Fruit fly (Drosophila melanogaster) whole organism, embryonic: ENCODE data around the gene Ufd1.

Experiments used
- BtbVII ChIP-seq: fragments of 200-800 bp; sonication (Bioruptor generic); optimal IDR thresholded peaks from 3 replicates; lab custom pipeline; 2017; ENCODE audit warnings: missing biosample characterization, mild to moderate bottlenecking, missing genetic modification characterization
- CG11723 ChIP-seq: fragments of 200-800 bp; sonication (Bioruptor generic); optimal IDR thresholded peaks from 2 replicates; lab custom pipeline; 2017; ENCODE audit warnings: missing biosample characterization, mild to moderate bottlenecking, missing genetic modification characterization
- CG12104 ChIP-seq: fragments of 200-800 bp; sonication (Bioruptor generic); optimal IDR thresholded peaks from 3 replicates; lab custom pipeline; 2016; ENCODE audit warnings: missing biosample characterization, missing genetic modification characterization
- CG1233 ChIP-seq: fragments of 200-800 bp; sonication (Bioruptor generic); optimal IDR thresholded peaks from 4 replicates; lab custom pipeline; 2018; ENCODE audit warnings: missing biosample characterization, mild to moderate bottlenecking, missing genetic modification characterization
- CG14441 ChIP-seq: fragments of 200-800 bp; sonication (Bioruptor generic); IDR thresholded peaks from 2 replicates; pipeline ENCODE4 v1.3.6; 2022; ENCODE audit warnings: missing biosample characterization, missing genetic modification characterization
- CG15514 ChIP-seq: fragments of 200-800 bp; sonication (Bioruptor generic); optimal IDR thresholded peaks from 3 replicates; lab custom pipeline; 2017; ENCODE audit warnings: missing biosample characterization, missing genetic modification characterization, mild to moderate bottlenecking, moderate library complexity, missing genetic modification reagents
- CG15601 ChIP-seq: fragments of 200-800 bp; sonication (Bioruptor generic); optimal IDR thresholded peaks from 3 replicates; lab custom pipeline; 2019; ENCODE audit warnings: missing biosample characterization, mild to moderate bottlenecking, missing genetic modification characterization, moderate library complexity
- CG1603 ChIP-seq: fragments of 200-800 bp; sonication (Bioruptor generic); optimal IDR thresholded peaks from 2 replicates; lab custom pipeline; 2019; ENCODE audit warnings: missing biosample characterization, mild to moderate bottlenecking, missing genetic modification characterization, moderate library complexity
- CG17385 ChIP-seq: fragments of 200-800 bp; sonication (Bioruptor generic); optimal IDR thresholded peaks from 3 replicates; lab custom pipeline; 2018; ENCODE audit warnings: missing biosample characterization, mild to moderate bottlenecking, missing genetic modification characterization
- CG18619 ChIP-seq: fragments of 200-800 bp; sonication (Bioruptor generic); optimal IDR thresholded peaks from 3 replicates; lab custom pipeline; 2017; ENCODE audit warnings: missing biosample characterization, mild to moderate bottlenecking, missing genetic modification characterization
- CG34422 ChIP-seq: fragments of 200-800 bp; sonication (Bioruptor generic); IDR thresholded peaks from 3 replicates; pipeline ENCODE4 v1.3.6; 2022; ENCODE audit warnings: missing biosample characterization, missing genetic modification characterization
- CG4617 ChIP-seq: fragments of 200-800 bp; sonication (Bioruptor generic); optimal IDR thresholded peaks from 3 replicates; lab custom pipeline; 2016; ENCODE audit warnings: missing biosample characterization, missing genetic modification characterization, borderline replicate concordance
- CG7357 ChIP-seq: fragments of 200-800 bp; sonication (Bioruptor generic); IDR thresholded peaks from 3 replicates; pipeline ENCODE4 v1.3.6; 2022; ENCODE audit warnings: missing biosample characterization, missing genetic modification characterization
- CG7963 ChIP-seq: fragments of 200-800 bp; sonication (Bioruptor generic); IDR thresholded peaks from 3 replicates; pipeline ENCODE4 v1.3.6; 2022; ENCODE audit warnings: missing biosample characterization, missing genetic modification characterization; ENCODE audit not compliant: partially characterized antibody
- CG8281 ChIP-seq: fragments of 200-800 bp; sonication (Bioruptor generic); optimal IDR thresholded peaks from 2 replicates; lab custom pipeline; 2018; ENCODE audit warnings: missing biosample characterization, mild to moderate bottlenecking, missing genetic modification characterization, moderate library complexity
- CG9817 ChIP-seq: fragments of 200-800 bp; sonication (Bioruptor generic); optimal IDR thresholded peaks from 2 replicates; lab custom pipeline; 2018; ENCODE audit warnings: missing biosample characterization, mild to moderate bottlenecking, missing genetic modification characterization, moderate library complexity
- Dad ChIP-seq: fragments of 200-800 bp; sonication (Bioruptor generic); optimal IDR thresholded peaks from 3 replicates; lab custom pipeline; 2016; ENCODE audit warnings: missing biosample characterization, missing genetic modification characterization
- Dip2 ChIP-seq: fragments of 200-800 bp; sonication (Bioruptor generic); IDR thresholded peaks from 2 replicates; pipeline ENCODE4 v1.3.6; 2022; ENCODE audit warnings: missing biosample characterization, missing genetic modification characterization
- Ets65A ChIP-seq: fragments of 200-800 bp; sonication (Bioruptor generic); peaks from one replicate; lab custom pipeline; 2016; ENCODE audit warnings: missing biosample characterization, missing genetic modification characterization
- Fer3 ChIP-seq: fragments of 200-800 bp; sonication (Bioruptor generic); optimal IDR thresholded peaks from 2 replicates; lab custom pipeline; 2018; ENCODE audit warnings: missing biosample characterization, mild to moderate bottlenecking, missing genetic modification characterization, moderate library complexity
- Hmr ChIP-seq: fragments of 200-800 bp; sonication (Bioruptor generic); optimal IDR thresholded peaks from 3 replicates; lab custom pipeline; 2017; ENCODE audit warnings: mild to moderate bottlenecking, missing biosample characterization, missing genetic modification reagents, missing genetic modification characterization
- Med ChIP-seq: fragments of 200-800 bp; sonication (Bioruptor generic); peaks from one replicate; lab custom pipeline; 2016; ENCODE audit warnings: missing biosample characterization, missing genetic modification characterization, mild to moderate bottlenecking, inconsistent platforms, moderate library complexity
- NC2α ChIP-seq: fragments of 200-800 bp; sonication (Bioruptor generic); optimal IDR thresholded peaks from 2 replicates; lab custom pipeline; 2016; ENCODE audit warnings: missing biosample characterization, missing genetic modification characterization
- Rx ChIP-seq: fragments of 200-800 bp; sonication (Bioruptor generic); IDR thresholded peaks from 2 replicates; pipeline ENCODE4 v1.3.6; 2022; ENCODE audit warnings: missing biosample characterization, missing genetic modification characterization
- ac ChIP-seq: fragments of 200-800 bp; sonication (Bioruptor generic); optimal IDR thresholded peaks from 3 replicates; lab custom pipeline; 2017; ENCODE audit warnings: missing biosample characterization, mild to moderate bottlenecking, missing genetic modification characterization
- chif ChIP-seq, 2 experiments: fragments of 200-800 bp; sonication (Bioruptor generic); optimal IDR thresholded peaks; 3 replicates each; lab custom pipeline; 2016; ENCODE audit warnings: missing biosample characterization in 2 of 2, missing genetic modification characterization in 2 of 2
- corto ChIP-seq: fragments of 200-800 bp; sonication (Bioruptor generic); optimal IDR thresholded peaks from 2 replicates; lab custom pipeline; 2016; ENCODE audit warnings: missing biosample characterization, mild to moderate bottlenecking, missing genetic modification characterization, moderate library complexity
- crc ChIP-seq: fragments of 200-800 bp; sonication (Bioruptor generic); optimal IDR thresholded peaks from 2 replicates; lab custom pipeline; 2016; ENCODE audit warnings: missing biosample characterization, missing genetic modification characterization
- dan ChIP-seq: fragments of 200-800 bp; sonication (Bioruptor generic); IDR thresholded peaks from 2 replicates; pipeline ENCODE4 v1.3.6; 2022; ENCODE audit warnings: missing biosample characterization, missing genetic modification characterization
- disco-r ChIP-seq: fragments of 200-800 bp; sonication (Bioruptor generic); optimal IDR thresholded peaks from 2 replicates; lab custom pipeline; 2016; ENCODE audit warnings: missing biosample characterization, missing genetic modification characterization
- ewg ChIP-seq: fragments of 200-800 bp; sonication (Bioruptor generic); optimal IDR thresholded peaks from 3 replicates; lab custom pipeline; 2017; ENCODE audit warnings: mild to moderate bottlenecking, missing biosample characterization, missing genetic modification reagents, missing genetic modification characterization
- exex ChIP-seq: fragments of 200-800 bp; sonication (Bioruptor generic); optimal IDR thresholded peaks from 4 replicates; lab custom pipeline; 2018; ENCODE audit warnings: missing biosample characterization, mild to moderate bottlenecking, missing genetic modification characterization, moderate library complexity
- grn ChIP-seq: fragments of 200-800 bp; sonication (Bioruptor generic); optimal IDR thresholded peaks from 3 replicates; lab custom pipeline; 2017; ENCODE audit warnings: missing biosample characterization, missing genetic modification characterization
- gsb ChIP-seq: fragments of 200-800 bp; sonication (Bioruptor generic); IDR thresholded peaks from 2 replicates; pipeline ENCODE4 v1.3.6; 2022; ENCODE audit warnings: missing biosample characterization, missing genetic modification characterization
- gt ChIP-seq: fragments of 200-800 bp; sonication (Bioruptor generic); IDR thresholded peaks from 2 replicates; pipeline ENCODE4 v1.3.6; 2022; ENCODE audit warnings: missing biosample characterization, missing genetic modification characterization
- jumu ChIP-seq: fragments of 200-800 bp; sonication (Bioruptor generic); optimal IDR thresholded peaks from 3 replicates; lab custom pipeline; 2016; ENCODE audit warnings: missing biosample characterization, missing genetic modification characterization
- knrl ChIP-seq: fragments of 200-800 bp; sonication (Bioruptor generic); IDR thresholded peaks from 3 replicates; pipeline ENCODE4 v1.3.6; 2022; ENCODE audit warnings: missing biosample characterization, missing genetic modification characterization; ENCODE audit not compliant: partially characterized antibody
- nau ChIP-seq: fragments of 200-800 bp; sonication (Bioruptor generic); optimal IDR thresholded peaks from 3 replicates; lab custom pipeline; 2017; ENCODE audit warnings: missing biosample characterization, mild to moderate bottlenecking, missing genetic modification characterization, missing genetic modification reagents
- nerfin-2 ChIP-seq: fragments of 200-800 bp; sonication (Bioruptor generic); IDR thresholded peaks from 2 replicates; pipeline ENCODE4 v1.3.6; 2022; ENCODE audit warnings: missing biosample characterization, missing genetic modification characterization; ENCODE audit not compliant: partially characterized antibody
- org-1 ChIP-seq: fragments of 200-800 bp; sonication (Bioruptor generic); optimal IDR thresholded peaks from 2 replicates; lab custom pipeline; 2017; ENCODE audit warnings: missing biosample characterization, missing genetic modification characterization
- pan ChIP-seq, 4 experiments: fragments of >200 bp in 3 of 4; fragments of 200-800 bp in 1 of 4; sonication (Bioruptor generic) in 1 of 4; optimal IDR thresholded peaks in 3 of 4; IDR thresholded peaks in 1 of 4; 2 replicates each; pipeline versions ENCODE4 v1.3.6 to Lab custom; 2017 to 2022; ENCODE audit warnings: missing biosample characterization in 2 of 4, missing genetic modification characterization in 2 of 4, mixed read lengths in 1 of 4
- pita ChIP-seq: fragments of 200-800 bp; sonication (Bioruptor generic); optimal IDR thresholded peaks from 2 replicates; lab custom pipeline; 2017; ENCODE audit warnings: missing biosample characterization, mild to moderate bottlenecking, missing genetic modification characterization
- rib ChIP-seq: fragments of 200-800 bp; sonication (Bioruptor generic); IDR thresholded peaks from 2 replicates; pipeline ENCODE4 v1.3.6; 2022; ENCODE audit warnings: missing biosample characterization, missing genetic modification characterization
- sc ChIP-seq, 3 experiments: fragments of >200 bp in 2 of 3; fragments of 200-800 bp in 1 of 3; sonication (Bioruptor generic) in 1 of 3; optimal IDR thresholded peaks; 2 replicates in 2 of 3; 3 replicates in 1 of 3; lab custom pipeline; 2017; ENCODE audit warnings: mild to moderate bottlenecking in 1 of 3, missing biosample characterization in 1 of 3, missing genetic modification characterization in 1 of 3, missing genetic modification reagents in 1 of 3
- scrt ChIP-seq: fragments of 200-800 bp; sonication (Bioruptor generic); optimal IDR thresholded peaks from 2 replicates; lab custom pipeline; 2018; ENCODE audit warnings: missing biosample characterization, mild to moderate bottlenecking, missing genetic modification characterization, moderate library complexity
- sens-2 ChIP-seq: fragments of 200-800 bp; sonication (Bioruptor generic); IDR thresholded peaks from 2 replicates; pipeline ENCODE4 v1.3.6; 2022; ENCODE audit warnings: missing biosample characterization, missing genetic modification characterization
- sr ChIP-seq: fragments of 200-800 bp; sonication (Bioruptor generic); IDR thresholded peaks from 3 replicates; pipeline ENCODE4 v1.3.6; 2022; ENCODE audit warnings: missing biosample characterization, missing genetic modification characterization
- unpg ChIP-seq: fragments of 200-800 bp; sonication (Bioruptor generic); optimal IDR thresholded peaks from 3 replicates; lab custom pipeline; 2018; ENCODE audit warnings: missing biosample characterization, mild to moderate bottlenecking, missing genetic modification characterization, moderate library complexity

The Ufd1 gene

dm6 chr3L:11091943-11092609 lies 30.9 kb downstream of the Ufd1 start (continued):
- peak; percentile 92 for TF ChIP-seq Med (GFP tag; lab: Kevin White, UChicago)
- TF ChIP-seq CG18619 (GFP tag; lab: Kevin White, UChicago), result peak; percentile 22
- TF ChIP-seq disco-r (GFP tag; lab: Kevin White, UChicago), result peak; percentile 18
- peak; percentile 96 for TF ChIP-seq sr
- peak; percentile 58 for TF ChIP-seq Dad (GFP tag; lab: Kevin White, UChicago)
- peak; percentile 55 for TF ChIP-seq CG17385 (GFP tag; lab: Kevin White, UChicago)
- TF ChIP-seq jumu (GFP tag; lab: Kevin White, UChicago), result peak; percentile 78
- no peak for TF ChIP-seq rib
- no peak for TF ChIP-seq NC2α
- no peak for TF ChIP-seq org-1 (GFP tag; lab: Kevin White, UChicago)
- no peak for TF ChIP-seq gsb
- peak; percentile 12 for TF ChIP-seq CG1233 (GFP tag; lab: Kevin White, UChicago)
- peak; percentile 47 for TF ChIP-seq corto
- TF ChIP-seq ac (GFP tag; lab: Kevin White, UChicago), result no peak
- TF ChIP-seq Rx, result 0 out of 2 replicates have a peak, but pooled peaks have one; percentile 26
- TF ChIP-seq Ets65A (GFP tag; lab: Kevin White, UChicago), result peak; percentile 68
- TF ChIP-seq grn, result no peak
- peak; percentile 19 for TF ChIP-seq CG15601 (tag; lab: Kevin White, UChicago)
- TF ChIP-seq CG9817, result peak; percentile 10
- no peak for TF ChIP-seq nerfin-2 (GFP tag; lab: Robert Waterston, UW)
- no peak for TF ChIP-seq CG7357 (GFP tag; lab: Robert Waterston, UW)
- no peak for TF ChIP-seq Dip2
- TF ChIP-seq gt, result no peak
- TF ChIP-seq CG4617 (GFP tag; lab: Kevin White, UChicago), result peak; percentile 94
- TF ChIP-seq sens-2 (GFP tag; lab: Robert Waterston, UW), result no peak
- TF ChIP-seq CG12104, result no peak
- peak; percentile 47 for TF ChIP-seq nau
- no peak for TF ChIP-seq pan (optimal IDR thresholded peaks at IDR 0.05; lab: Kevin White, UChicago)
- peak in 1 of 2 experiments; percentile 64 for TF ChIP-seq pan (GFP tag; optimal IDR thresholded peaks at IDR 0.05 in 1 of 2, IDR thresholded peaks at IDR 0.05 in 1 of 2)
- no peak for TF ChIP-seq pita (GFP tag; lab: Kevin White, UChicago)
- TF ChIP-seq chif (GFP tag; optimal IDR thresholded peaks at IDR 0.05; lab: Kevin White, UChicago), result peak; percentile 13 to 47
- peak; percentile 2 for TF ChIP-seq CG11723 (GFP tag; lab: Kevin White, UChicago)
- TF ChIP-seq BtbVII (GFP tag; lab: Kevin White, UChicago), result no peak
- TF ChIP-seq unpg, result peak; percentile 35
- peak; percentile 58; the same call in 2 of the 3 replicates for TF ChIP-seq CG34422 (GFP tag; lab: Robert Waterston, UW)
- TF ChIP-seq CG14441 (GFP tag; lab: Robert Waterston, UW), result peak; percentile 7; the same call in 1 of the 2 replicates
- TF ChIP-seq CG8281, result no peak
- peak; percentile 62 for TF ChIP-seq CG15514
- no peak for TF ChIP-seq exex (tag; lab: Kevin White, UChicago)
- TF ChIP-seq Fer3 (tag; lab: Kevin White, UChicago), result peak; percentile 24
- TF ChIP-seq ewg (GFP tag; lab: Kevin White, UChicago), result peak; percentile 7
- TF ChIP-seq CG7963, result 0 out of 3 replicates have a peak, but pooled peaks have one; percentile 13
- peak; percentile 59 for TF ChIP-seq Hmr (GFP tag; lab: Kevin White, UChicago)
- no peak for TF ChIP-seq scrt (GFP tag; lab: Kevin White, UChicago)
- TF ChIP-seq sc (optimal IDR thresholded peaks at IDR 0.05; lab: Kevin White, UChicago), result no peak
- TF ChIP-seq sc (GFP tag; optimal IDR thresholded peaks at IDR 0.05; lab: Kevin White, UChicago), result no peak
- TF ChIP-seq dan (GFP tag; lab: Robert Waterston, UW), result no peak
- TF ChIP-seq knrl, result peak; percentile 15; the same call in 1 of the 3 replicates
- TF ChIP-seq crc (GFP tag; lab: Kevin White, UChicago), result peak; percentile 22
- TF ChIP-seq CG1603 (tag; lab: Kevin White, UChicago), result peak; percentile 32
